Worm (Caenorhabditis elegans) whole organism, young adult: ENCODE data around the gene acc-3.

ENCODE experiments used
- B0261.1 ChIP-seq: sonication (generic microtip); optimal IDR thresholded peaks from 2 replicates; lab custom pipeline; 2016; ENCODE audit warnings: mild to moderate bottlenecking, missing genetic modification characterization, moderate library complexity, missing compliant biosample characterization
- C06A6.2 ChIP-seq: fragments of 200-800 bp; sonication (Bioruptor generic); conservative IDR thresholded peaks from 2 replicates; pipeline ENCODE4 v1.3.6; 2022; ENCODE audit warnings: missing genetic modification characterization, missing compliant biosample characterization
- C17E4.6 ChIP-seq: fragments of 200-800 bp; sonication (Bioruptor generic); IDR thresholded peaks from 2 replicates; pipeline ENCODE4 v1.3.6; 2022; ENCODE audit warnings: missing genetic modification reagents, missing genetic modification characterization, missing compliant biosample characterization
- F39B2.1 ChIP-seq: fragments of 200-800 bp; sonication (Bioruptor generic); IDR thresholded peaks from 2 replicates; pipeline ENCODE4 v1.3.6; 2022; ENCODE audit warnings: missing genetic modification reagents, missing genetic modification characterization, missing compliant biosample characterization
- F57A8.1 ChIP-seq: fragments of 200-800 bp; sonication (Bioruptor generic); optimal IDR thresholded peaks from 2 replicates; lab custom pipeline; 2018; ENCODE audit warnings: mild to moderate bottlenecking, missing genetic modification characterization, moderate library complexity, missing compliant biosample characterization
- T07F8.4 ChIP-seq: sonication (generic microtip); optimal IDR thresholded peaks from 2 replicates; lab custom pipeline; 2016; ENCODE audit warnings: mild to moderate bottlenecking, missing genetic modification characterization, moderate library complexity, missing compliant biosample characterization
- T26A5.8 ChIP-seq: sonication (generic microtip); optimal IDR thresholded peaks from 2 replicates; lab custom pipeline; 2016; ENCODE audit warnings: missing genetic modification characterization, missing compliant biosample characterization
- Y79H2A.3 ChIP-seq: fragments of 200-800 bp; sonication (Bioruptor generic); conservative IDR thresholded peaks from 2 replicates; pipeline ENCODE4 v1.3.6; 2022; ENCODE audit warnings: missing genetic modification reagents, missing genetic modification characterization, missing compliant biosample characterization
- aptf-2 ChIP-seq: fragments of 200-800 bp; sonication (Bioruptor generic); conservative IDR thresholded peaks from 2 replicates; pipeline ENCODE4 v1.3.6; 2022; ENCODE audit warnings: missing genetic modification reagents, missing genetic modification characterization, missing compliant biosample characterization
- aptf-3 ChIP-seq: fragments of 200-800 bp; sonication (Bioruptor generic); IDR thresholded peaks from 2 replicates; pipeline ENCODE4 v1.3.6; 2022; ENCODE audit warnings: missing genetic modification characterization, missing compliant biosample characterization
- atf-7 ChIP-seq: sonication (generic microtip); optimal IDR thresholded peaks from 2 replicates; lab custom pipeline; 2017; ENCODE audit warnings: mild to moderate bottlenecking, missing genetic modification characterization, missing compliant biosample characterization
- athp-1 ChIP-seq: sonication (generic microtip); optimal IDR thresholded peaks from 2 replicates; lab custom pipeline; 2017; ENCODE audit warnings: mild to moderate bottlenecking, missing genetic modification characterization, missing compliant biosample characterization
- bed-1 ChIP-seq: fragments of 200-800 bp; sonication (Bioruptor generic); IDR thresholded peaks from 2 replicates; pipeline ENCODE4 v1.3.6; 2022; ENCODE audit warnings: missing genetic modification reagents, missing genetic modification characterization, missing compliant biosample characterization
- bed-2 ChIP-seq: fragments of 200-800 bp; sonication (Bioruptor generic); IDR thresholded peaks from 2 replicates; pipeline ENCODE4 v1.3.6; 2022; ENCODE audit warnings: missing genetic modification reagents, missing genetic modification characterization, missing compliant biosample characterization
- cebp-1 ChIP-seq, 2 experiments: fragments of 200-800 bp in 1 of 2; sonication (Bioruptor generic) in 1 of 2; sonication (generic microtip) in 1 of 2; IDR thresholded peaks in 1 of 2; optimal IDR thresholded peaks in 1 of 2; 2 replicates each; pipeline versions ENCODE4 v1.3.6 to Lab custom; 2017 to 2022; ENCODE audit warnings: missing compliant biosample characterization in 2 of 2, missing genetic modification characterization in 2 of 2, mild to moderate bottlenecking in 1 of 2, missing genetic modification reagents in 1 of 2, moderate library complexity in 1 of 2
- egrh-3 ChIP-seq: fragments of 200-800 bp; sonication (Bioruptor generic); IDR thresholded peaks from 2 replicates; pipeline ENCODE4 v1.3.6; 2022; ENCODE audit warnings: missing genetic modification reagents, missing genetic modification characterization, missing compliant biosample characterization
- ets-4 ChIP-seq: fragments of 200-800 bp; sonication (Bioruptor generic); optimal IDR thresholded peaks from 2 replicates; lab custom pipeline; 2018; ENCODE audit warnings: mild to moderate bottlenecking, missing genetic modification characterization, missing compliant biosample characterization
- hmg-20 ChIP-seq: fragments of 200-800 bp; sonication (Bioruptor generic); IDR thresholded peaks from 2 replicates; pipeline ENCODE4 v1.3.6; 2022; ENCODE audit warnings: missing genetic modification reagents, missing genetic modification characterization, missing compliant biosample characterization
- hrde-1 ChIP-seq: sonication (generic microtip); optimal IDR thresholded peaks from 2 replicates; lab custom pipeline; 2016; ENCODE audit warnings: missing genetic modification characterization, mild to moderate bottlenecking, missing compliant biosample characterization, moderate library complexity, missing genotype, missing genetic modification reagents, borderline replicate concordance
- hsf-1 ChIP-seq: fragments of 200-800 bp; sonication (Bioruptor generic); IDR thresholded peaks from 2 replicates; pipeline ENCODE4 v1.3.6; 2022; ENCODE audit warnings: missing genetic modification reagents, missing genetic modification characterization, missing compliant biosample characterization
- lsy-27 ChIP-seq: sonication (generic microtip); optimal IDR thresholded peaks from 2 replicates; lab custom pipeline; 2017; ENCODE audit warnings: missing genetic modification characterization, mild to moderate bottlenecking, missing compliant biosample characterization, antibody characterized with exemption, missing genotype, borderline replicate concordance; ENCODE audit not compliant: insufficient read depth
- mel-28 ChIP-seq: sonication (generic microtip); optimal IDR thresholded peaks from 2 replicates; lab custom pipeline; 2016; ENCODE audit warnings: borderline replicate concordance, mild to moderate bottlenecking, missing genetic modification characterization, missing compliant biosample characterization
- nfyb-1 ChIP-seq: fragments of 200-800 bp; sonication (Bioruptor generic); IDR thresholded peaks from 2 replicates; pipeline ENCODE4 v1.3.6; 2022; ENCODE audit warnings: missing genetic modification reagents, missing genetic modification characterization, missing compliant biosample characterization
- nhr-27 ChIP-seq: fragments of 200-800 bp; sonication (Bioruptor generic); optimal IDR thresholded peaks from 2 replicates; lab custom pipeline; 2018; ENCODE audit warnings: mild to moderate bottlenecking, missing genetic modification characterization, moderate library complexity, missing compliant biosample characterization
- nhr-90 ChIP-seq: sonication (generic microtip); optimal IDR thresholded peaks from 2 replicates; lab custom pipeline; 2016; ENCODE audit warnings: missing genotype, mild to moderate bottlenecking, missing genetic modification characterization, missing compliant biosample characterization
- pbrm-1 ChIP-seq: fragments of 200-800 bp; sonication (Bioruptor generic); IDR thresholded peaks from 2 replicates; pipeline ENCODE4 v1.3.6; 2022; ENCODE audit warnings: missing genetic modification reagents, missing genetic modification characterization, missing compliant biosample characterization
- rec-8 ChIP-seq, 2 experiments: sonication (generic microtip); optimal IDR thresholded peaks; 2 replicates each; lab custom pipeline; 2016; ENCODE audit warnings: mild to moderate bottlenecking in 2 of 2, missing genetic modification characterization in 2 of 2, missing genetic modification reagents in 2 of 2, missing genotype in 2 of 2, missing biosample characterization in 1 of 2, missing compliant biosample characterization in 1 of 2, moderate library complexity in 1 of 2
- repo-1 ChIP-seq: sonication (generic microtip); optimal IDR thresholded peaks from 2 replicates; lab custom pipeline; 2017; ENCODE audit warnings: mild to moderate bottlenecking, missing genetic modification characterization, missing compliant biosample characterization
- snpc-1.3 ChIP-seq: sonication (generic microtip); optimal IDR thresholded peaks from 2 replicates; lab custom pipeline; 2017; ENCODE audit warnings: missing genetic modification characterization, mild to moderate bottlenecking, missing compliant biosample characterization, antibody characterized with exemption, moderate library complexity, missing genotype, missing genetic modification reagents; ENCODE audit not compliant: insufficient read depth
- snpc-3.4 ChIP-seq: sonication (generic microtip); optimal IDR thresholded peaks from 2 replicates; lab custom pipeline; 2017; ENCODE audit warnings: missing genetic modification characterization, mild to moderate bottlenecking, missing compliant biosample characterization, antibody characterized with exemption, moderate library complexity, missing genotype, missing genetic modification reagents
- snpc-4 ChIP-seq, 5 experiments: fragments of 150-350 bp in 1 of 5; sonication (generic microtip) in 4 of 5; optimal IDR thresholded peaks; 2 replicates each; lab custom pipeline; 2014 to 2018; ENCODE audit warnings: missing genetic modification characterization in 5 of 5, missing biosample characterization in 3 of 5, antibody characterized with exemption in 2 of 5, mild to moderate bottlenecking in 2 of 5, missing compliant biosample characterization in 2 of 5, missing genotype in 2 of 5, moderate library complexity in 2 of 5, missing genetic modification reagents in 1 of 5
- zfh-2 ChIP-seq: fragments of 200-800 bp; sonication (Bioruptor generic); conservative IDR thresholded peaks from 2 replicates; pipeline ENCODE4 v1.3.6; 2022; ENCODE audit warnings: missing genetic modification reagents, missing genetic modification characterization, missing compliant biosample characterization
- zim-3 ChIP-seq: sonication (generic microtip); optimal IDR thresholded peaks from 2 replicates; lab custom pipeline; 2017; ENCODE audit warnings: mild to moderate bottlenecking, missing genetic modification characterization, moderate library complexity, missing compliant biosample characterization

acc-3 gene

DNA sequence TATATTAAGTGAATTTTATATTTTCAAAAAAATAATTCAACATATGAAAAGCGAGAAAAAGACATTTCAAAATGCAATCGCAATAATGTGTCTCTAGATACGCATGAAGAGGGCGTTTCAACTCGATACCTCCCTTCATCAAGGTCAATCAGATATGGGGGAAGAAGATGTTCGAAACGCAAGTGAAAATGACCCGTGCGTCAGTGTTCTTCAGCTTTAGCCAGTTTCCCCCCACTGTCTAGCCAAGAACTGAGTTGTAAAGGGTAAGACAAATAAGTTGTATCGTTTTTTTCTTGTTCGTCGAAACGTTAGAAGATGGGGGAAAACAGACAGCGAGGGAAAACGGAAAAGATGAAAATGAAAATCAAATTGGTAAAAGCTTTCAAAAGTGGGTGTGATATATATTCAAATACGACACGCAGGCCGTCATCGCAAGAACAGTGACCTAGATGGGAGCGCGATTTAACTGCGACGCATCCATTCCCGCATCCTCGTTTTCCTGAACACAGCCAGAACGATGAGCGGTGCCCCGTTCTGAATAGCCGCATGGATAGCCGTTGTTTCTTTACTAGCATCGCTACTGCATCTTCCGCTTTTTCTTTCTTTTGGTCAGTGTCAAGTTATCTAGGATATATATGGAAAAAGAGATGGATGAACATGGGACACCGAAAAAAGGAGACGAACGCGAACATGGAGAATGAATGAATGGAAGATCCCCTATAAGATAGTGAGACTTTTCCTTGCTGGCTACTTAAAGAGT, 32.5 kb downstream of the acc-3 start:
- TF ChIP-seq cebp-1 (GFP tag; IDR thresholded peaks at IDR 0.05; lab: Robert Waterston, UW) (no peak), cebp-1 (tag; optimal IDR thresholded peaks at IDR 0.05; lab: Kevin White, UChicago) (no peak), snpc-3.4 (tag; lab: Kevin White, UChicago) (no peak), mel-28 (tag; lab: Kevin White, UChicago) (no peak), bed-2 (GFP tag; lab: Robert Waterston, UW) (no peak), C17E4.6 (GFP tag; lab: Robert Waterston, UW) (no peak), hsf-1 (GFP tag; lab: Robert Waterston, UW) (no peak), lsy-27 (tag; lab: Kevin White, UChicago) (no peak), F57A8.1 (GFP tag; lab: Kevin White, UChicago) (no peak), snpc-4 (GFP tag; optimal IDR thresholded peaks at IDR 0.05; lab: Kevin White, UChicago) (no peak), snpc-4 (tag; optimal IDR thresholded peaks at IDR 0.05; lab: Kevin White, UChicago) (no peak), nhr-27 (tag; lab: Kevin White, UChicago) (no peak), repo-1 (tag; lab: Kevin White, UChicago) (no peak), hrde-1 (no peak), zim-3 (no peak), Y79H2A.3 (no peak), rec-8 (tag; optimal IDR thresholded peaks at IDR 0.05; lab: Kevin White, UChicago) (no peak), atf-7 (tag; lab: Kevin White, UChicago) (no peak), T07F8.4 (tag; lab: Kevin White, UChicago) (no peak), egrh-3 (GFP tag; lab: Robert Waterston, UW) (no peak), aptf-2 (GFP tag; lab: Robert Waterston, UW) (no peak)
- TF ChIP-seq, all 124 proteins: peak for 0

DNA sequence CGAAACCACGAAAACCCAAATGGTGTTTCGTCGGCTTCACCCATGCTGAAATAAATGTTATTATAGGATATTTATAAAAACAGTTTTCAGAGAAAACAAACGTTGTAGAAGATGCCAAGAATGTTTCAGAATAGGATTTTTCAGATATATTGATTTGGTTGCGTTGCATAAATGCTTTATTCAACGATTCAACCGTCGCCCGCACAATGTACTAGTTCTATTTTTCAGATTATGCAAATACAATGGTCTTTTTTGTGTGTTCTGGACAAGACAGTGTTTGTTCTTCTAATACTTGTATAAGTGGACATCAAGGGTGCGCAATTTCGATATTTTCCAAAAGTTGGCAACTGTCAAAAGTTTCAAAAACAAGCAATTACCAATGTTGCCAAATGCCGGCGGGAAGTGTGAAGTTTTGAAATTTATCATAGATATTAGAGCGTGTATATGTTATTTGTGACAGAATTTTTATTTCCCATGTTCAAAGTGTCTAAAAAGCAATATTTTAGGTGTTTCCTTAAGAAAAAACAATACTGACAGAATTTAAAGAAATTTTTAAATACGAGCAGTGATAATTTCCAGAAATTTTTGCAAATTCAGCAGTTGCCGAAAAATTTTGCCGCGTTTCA, 36.0 kb downstream of the acc-3 start, which contains the start of gene K02G10.5:
Gene K02G10.5 (minus strand): TSS at position 51 of the 626 bp plus-strand sequence.
- TF ChIP-seq ets-4 (GFP tag; lab: Kevin White, UChicago) (no peak), athp-1 (no peak), nhr-90 (tag; lab: Kevin White, UChicago) (no peak), B0261.1 (tag; lab: Kevin White, UChicago) (no peak), pbrm-1 (GFP tag; lab: Robert Waterston, UW) (no peak), F39B2.1 (GFP tag; lab: Robert Waterston, UW) (no peak), aptf-3 (GFP tag; lab: Robert Waterston, UW) (no peak), zfh-2 (no peak), hmg-20 (GFP tag; lab: Robert Waterston, UW) (no peak), nfyb-1 (GFP tag; lab: Robert Waterston, UW) (no peak), C06A6.2 (GFP tag; lab: Robert Waterston, UW) (no peak), bed-1 (GFP tag; lab: Robert Waterston, UW) (no peak), T26A5.8 (tag; lab: Kevin White, UChicago) (no peak), snpc-1.3 (tag; lab: Kevin White, UChicago) (no peak), zim-3 (no peak)
